Worm (Caenorhabditis elegans) whole organism, L4/young adult: ENCODE measurements around the gene gnrr-4.

Source experiments
- W03F9.2 ChIP-seq: fragments of 150-350 bp; optimal IDR thresholded peaks from 2 replicates; lab custom pipeline; 2014; ENCODE audit warnings: missing biosample characterization, missing genetic modification characterization
- him-1 ChIP-seq: sonication (generic microtip); optimal IDR thresholded peaks from 2 replicates; lab custom pipeline; 2016; ENCODE audit warnings: missing genotype, missing genetic modification reagents, missing genetic modification characterization, missing compliant biosample characterization

DNA sequence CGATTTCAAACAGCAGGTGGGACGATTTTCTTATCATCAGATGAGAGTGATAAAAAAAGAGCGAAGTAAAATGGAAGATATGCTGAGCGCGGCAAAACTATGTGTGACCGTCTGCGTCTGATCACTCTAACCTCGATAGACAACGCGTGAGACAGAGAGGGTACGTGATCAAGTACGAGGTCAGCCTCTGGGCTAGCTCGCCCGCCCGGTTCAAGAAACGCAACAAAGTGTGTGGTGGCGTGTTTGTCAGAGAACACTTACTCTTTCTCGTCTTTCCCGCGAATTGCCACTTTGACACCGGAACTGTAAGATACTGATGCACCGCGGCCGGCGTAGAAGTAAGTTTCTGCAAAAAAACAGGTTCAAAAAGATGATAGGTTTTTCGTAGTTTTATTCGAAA, 46.9 kb downstream of the gnrr-4 start:
- TF ChIP-seq him-1 (tag; lab: Kevin White, UChicago): no peak
- TF ChIP-seq W03F9.2 (tag; lab: Kevin White, UChicago): no peak
